Fruit fly (Drosophila melanogaster) S2 (cell line): ENCODE results near the gene GAA1.

Experiments used
- CG8478 ChIP-seq: fragments of >200 bp; optimal IDR thresholded peaks from 2 replicates; lab custom pipeline; 2018
- CTCF ChIP-seq, 2 experiments: fragments of >200 bp; optimal IDR thresholded peaks; 2 replicates each; lab custom pipeline; 2018

Gene GAA1

DNA sequence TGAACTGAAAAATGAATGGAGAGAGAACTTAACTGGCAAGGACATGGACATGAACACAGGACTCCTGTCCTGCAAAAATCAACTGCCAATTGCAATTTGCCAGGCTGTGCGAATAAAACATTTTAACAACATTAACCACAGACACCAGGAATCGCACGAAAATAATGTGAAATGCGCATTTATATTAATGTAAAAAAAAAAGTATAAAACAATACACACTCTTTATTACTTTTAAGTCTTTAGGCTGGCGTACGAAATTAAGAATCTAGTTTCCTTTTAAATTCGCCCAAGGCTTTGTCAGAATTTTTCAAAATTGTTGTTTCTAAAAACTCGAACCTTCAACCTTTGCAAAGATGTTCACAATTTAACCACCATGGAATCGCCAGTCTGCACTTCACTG lies 28.2 kb downstream of the GAA1 start, which contains the start of gene CG12729:
Gene CG12729 (plus strand): TSS at position 301 of the 400 bp plus-strand sequence.
- TF ChIP-seq CG8478 (lab: Kevin White, UChicago), result no peak
- no peak for TF ChIP-seq CTCF (optimal IDR thresholded peaks at IDR 0.05; lab: Kevin White, UChicago)

- TF ChIP-seq CG8478 (lab: Kevin White, UChicago) (no peak), CTCF (optimal IDR thresholded peaks at IDR 0.05; lab: Kevin White, UChicago) (no peak)
Observed at dm6 chrX:5839737-5840136, 33.4 kb downstream of the GAA1 start.
